Worm (Caenorhabditis elegans): ENCODE data around the gene Y53F4B.7.

ce11 chrII:15025100-15025499 lies 32.4 kb downstream of the Y53F4B.7 start:
- TF ChIP-seq T22C8.4 (GFP tag; IDR thresholded peaks at IDR 0.05) (no peak), cog-1 (tag; optimal IDR thresholded peaks at IDR 0.05) (no peak)
